Fruit fly (Drosophila melanogaster): ENCODE results near the gene skl.

skl gene

dm6 chr3L:18439809-18440256, at the start of gene skl (continued):
- TF ChIP-seq HLH4C (GFP tag; IDR thresholded peaks at IDR 0.05; ENCODE audit: partially characterized antibody) = no peak
- peak; percentile 75 to 95 for TF ChIP-seq Trl (optimal IDR thresholded peaks at IDR 0.05)
- TF ChIP-seq Trl (GFP tag; optimal IDR thresholded peaks at IDR 0.05) = peak; percentile 31
- TF ChIP-seq Doc2 (GFP tag; IDR thresholded peaks at IDR 0.05) = no peak
- peak; percentile 86 for TF ChIP-seq seq (GFP tag; IDR thresholded peaks at IDR 0.05)
- peak; percentile 52 for TF ChIP-seq stwl (tag; optimal IDR thresholded peaks at IDR 0.05)
- TF ChIP-seq CG4328 (GFP tag; optimal IDR thresholded peaks at IDR 0.05) = no peak
- TF ChIP-seq pb (GFP tag; optimal IDR thresholded peaks at IDR 0.05) = no peak
- TF ChIP-seq CG17829 (tag; optimal IDR thresholded peaks at IDR 0.05) = peak; percentile 24
- no peak for TF ChIP-seq CG3281 (GFP tag; optimal IDR thresholded peaks at IDR 0.05)
- TF ChIP-seq NfI (GFP tag; optimal IDR thresholded peaks at IDR 0.05) = no peak
- TF ChIP-seq wdn (GFP tag; IDR thresholded peaks at IDR 0.05) = no peak
- peak; percentile 96 for TF ChIP-seq Jarid2 (GFP tag; optimal IDR thresholded peaks at IDR 0.05)
- TF ChIP-seq Hr78 (GFP tag; optimal IDR thresholded peaks at IDR 0.05) = no peak
- TF ChIP-seq CG9437 (GFP tag; optimal IDR thresholded peaks at IDR 0.05) = peak; percentile 98
- no peak for TF ChIP-seq Dll (GFP tag; IDR thresholded peaks at IDR 0.05; ENCODE audit: partially characterized antibody)
- no peak for TF ChIP-seq CG8281 (tag; optimal IDR thresholded peaks at IDR 0.05)
- TF ChIP-seq CG6683 (GFP tag; optimal IDR thresholded peaks at IDR 0.05) = no peak
- no peak for TF ChIP-seq CG10543 (GFP tag; optimal IDR thresholded peaks at IDR 0.05)
- no peak for TF ChIP-seq Xbp1 (GFP tag; optimal IDR thresholded peaks at IDR 0.05)
- TF ChIP-seq CG8924 (tag; optimal IDR thresholded peaks at IDR 0.05) = peak; percentile 25
- TF ChIP-seq CG4730 (GFP tag; IDR thresholded peaks at IDR 0.05) = no peak
- TF ChIP-seq zen2 (GFP tag; IDR thresholded peaks at IDR 0.05; ENCODE audit: partially characterized antibody) = no peak
- TF ChIP-seq gem (tag; optimal IDR thresholded peaks at IDR 0.05) = no peak
- 0 out of 3 replicates have a peak, but pooled peaks have one; percentile 52 for TF ChIP-seq CG2199 (GFP tag; IDR thresholded peaks at IDR 0.05)
- peak; percentile 56 for TF ChIP-seq pros (GFP tag; optimal IDR thresholded peaks at IDR 0.05)
- TF ChIP-seq CG6765 (GFP tag; optimal IDR thresholded peaks at IDR 0.05) = no peak
- no peak for TF ChIP-seq jigr1 (GFP tag; IDR thresholded peaks at IDR 0.05)
- TF ChIP-seq lov (optimal IDR thresholded peaks at IDR 0.05) = no peak
- TF ChIP-seq lov (GFP tag; IDR thresholded peaks at IDR 0.05) = no peak
- TF ChIP-seq Tbp (GFP tag; optimal IDR thresholded peaks at IDR 0.05) = peak; percentile 94
- TF ChIP-seq CG33213 (GFP tag; optimal IDR thresholded peaks at IDR 0.05) = no peak
- TF ChIP-seq unpg (GFP tag; optimal IDR thresholded peaks at IDR 0.05) = no peak
- no peak for TF ChIP-seq CG7745 (tag; optimal IDR thresholded peaks at IDR 0.05)
- TF ChIP-seq ham (GFP tag; IDR thresholded peaks at IDR 0.05) = no peak
- TF ChIP-seq Abd-B (GFP tag; optimal IDR thresholded peaks at IDR 0.05) = no peak
- TF ChIP-seq Ravus (GFP tag; IDR thresholded peaks at IDR 0.05) = no peak
- TF ChIP-seq zf30C (GFP tag; optimal IDR thresholded peaks at IDR 0.05) = no peak
- no peak for TF ChIP-seq dm (GFP tag; optimal IDR thresholded peaks at IDR 0.05)
- peak; percentile 67 for TF ChIP-seq cwo (GFP tag; optimal IDR thresholded peaks at IDR 0.05)
- no peak for TF ChIP-seq mirr (GFP tag; optimal IDR thresholded peaks at IDR 0.05)
- no peak for TF ChIP-seq usp (GFP tag; optimal IDR thresholded peaks at IDR 0.05)
- TF ChIP-seq twi (tag; optimal IDR thresholded peaks at IDR 0.05) = peak; percentile 7
- TF ChIP-seq amos (GFP tag; IDR thresholded peaks at IDR 0.05; ENCODE audit: partially characterized antibody) = 0 out of 2 replicates have a peak, but pooled peaks have one; percentile 17
- peak; percentile 41 for TF ChIP-seq Kr (GFP tag; optimal IDR thresholded peaks at IDR 0.05)
- TF ChIP-seq CG17186 (GFP tag; optimal IDR thresholded peaks at IDR 0.05) = no peak
- TF ChIP-seq yki (optimal IDR thresholded peaks at IDR 0.05) = peak; percentile 84
- TF ChIP-seq wor (GFP tag; IDR thresholded peaks at IDR 0.05) = no peak
- no peak for TF ChIP-seq CG10147 (GFP tag; optimal IDR thresholded peaks at IDR 0.05)
- TF ChIP-seq CG2712 (tag; optimal IDR thresholded peaks at IDR 0.05) = peak; percentile 17
- no peak for TF ChIP-seq CG8089 (GFP tag; optimal IDR thresholded peaks at IDR 0.05)

Measured in whole organism, embryonic.